Worm (Caenorhabditis elegans) whole organism, dauer: ENCODE measurements around the gene nhr-290.
"Not testable (repeated sequence)": the region's sequence is repeated elsewhere in the genome, so short reads cannot be mapped to it uniquely, and the experiment has no call there.

Experiments
- unc-62 ChIP-seq: sonication (generic microtip); optimal IDR thresholded peaks from 2 replicates; lab custom pipeline; 2017; ENCODE audit warnings: missing biosample characterization, missing genetic modification reagents, missing genetic modification characterization

The nhr-290 gene

DNA sequence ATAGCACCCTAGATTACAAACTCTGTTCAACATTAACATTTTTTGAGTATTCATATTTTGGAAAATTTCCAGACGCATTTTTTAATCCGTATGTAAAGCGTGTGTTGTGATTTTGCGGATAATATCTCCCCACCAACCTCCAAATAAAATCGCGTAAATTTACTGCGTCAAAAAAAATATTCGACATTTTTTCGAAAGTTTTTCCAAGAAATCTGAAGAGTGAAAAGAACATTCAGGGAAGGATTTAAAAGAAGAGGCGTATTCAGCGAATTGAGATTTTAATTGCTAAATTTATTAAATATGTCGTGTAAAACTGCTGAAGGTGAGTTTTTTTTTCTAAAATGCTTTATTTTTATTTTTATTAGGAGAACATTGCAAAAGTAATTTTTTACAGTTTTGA is at the start of gene nhr-290:
Gene nhr-290 (plus strand): TSS at position 301 of the 400 bp plus-strand sequence.
- no peak for TF ChIP-seq unc-62 (GFP tag; lab: Kevin White, UChicago)

DNA sequence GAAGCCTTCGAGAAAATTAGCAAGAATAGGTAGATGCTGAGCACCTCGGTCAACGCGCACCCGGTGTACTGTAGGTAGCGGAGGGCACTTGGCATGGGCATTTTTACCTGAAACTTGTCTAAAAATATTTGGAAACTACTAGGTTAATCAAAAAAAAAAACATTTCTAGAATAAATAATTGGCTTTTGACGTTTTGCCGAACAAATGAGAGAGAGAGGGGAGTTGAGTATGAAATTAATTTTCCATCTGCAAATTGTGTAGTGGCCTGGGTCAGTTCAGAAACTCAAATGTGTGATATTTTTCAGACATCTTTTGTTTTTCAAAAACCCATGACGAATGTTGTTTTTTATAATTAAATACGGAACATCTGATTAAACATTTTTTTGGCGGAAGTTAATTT is 37.7 kb upstream of the nhr-290 start, which contains the start of gene Y45G12C.10:
Gene Y45G12C.10 (minus strand): TSS at position 101 of the 400 bp plus-strand sequence.
- not testable (repeated sequence) for TF ChIP-seq unc-62 (GFP tag; lab: Kevin White, UChicago)

DNA sequence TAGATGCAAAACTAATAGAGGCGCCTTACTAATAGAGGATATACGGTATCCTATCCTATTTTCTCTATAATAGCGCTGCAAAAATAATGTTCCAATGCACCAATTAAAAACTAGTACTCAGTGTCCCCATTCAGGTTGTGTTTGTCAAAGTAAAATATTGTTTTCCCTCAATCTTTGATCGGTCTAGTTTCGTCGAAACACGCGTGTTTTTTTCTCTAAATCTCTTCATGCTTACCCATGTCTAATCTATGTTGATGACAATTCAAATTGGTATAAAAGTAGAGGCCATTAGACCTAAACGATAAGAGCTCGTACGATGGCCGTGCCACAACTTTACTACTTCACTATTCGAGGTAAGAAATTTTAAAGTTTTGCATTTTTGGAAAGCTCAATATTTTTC is 12.6 kb upstream of the nhr-290 start, which contains the start of gene gst-10:
Gene gst-10 (plus strand): TSS at position 301 of the 400 bp plus-strand sequence.
- not testable (repeated sequence) for TF ChIP-seq unc-62 (GFP tag; lab: Kevin White, UChicago)

DNA sequence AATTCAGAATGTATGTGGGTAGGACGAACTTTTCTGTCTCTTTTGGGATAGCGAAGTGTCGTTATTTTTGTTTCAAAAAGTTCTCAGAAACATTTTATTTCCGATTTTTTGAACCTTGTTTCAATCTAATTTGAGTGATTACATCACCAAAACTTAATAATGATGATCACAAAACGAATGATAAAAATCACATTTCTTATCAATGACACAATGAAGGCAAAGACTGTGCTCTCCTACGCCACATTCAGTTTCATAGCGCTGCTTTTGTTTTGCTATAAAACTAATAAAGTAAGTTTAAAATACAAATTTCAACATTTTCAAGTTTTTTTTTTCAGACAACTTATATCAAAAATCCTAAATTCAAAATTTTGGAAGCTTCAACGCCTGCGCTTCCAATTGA is 8.5 kb upstream of the nhr-290 start, which contains the start of gene Y45G12C.1:
Gene Y45G12C.1 (plus strand): TSS at position 159 of the 400 bp plus-strand sequence.
- TF ChIP-seq unc-62 (GFP tag; lab: Kevin White, UChicago) = no peak

DNA sequence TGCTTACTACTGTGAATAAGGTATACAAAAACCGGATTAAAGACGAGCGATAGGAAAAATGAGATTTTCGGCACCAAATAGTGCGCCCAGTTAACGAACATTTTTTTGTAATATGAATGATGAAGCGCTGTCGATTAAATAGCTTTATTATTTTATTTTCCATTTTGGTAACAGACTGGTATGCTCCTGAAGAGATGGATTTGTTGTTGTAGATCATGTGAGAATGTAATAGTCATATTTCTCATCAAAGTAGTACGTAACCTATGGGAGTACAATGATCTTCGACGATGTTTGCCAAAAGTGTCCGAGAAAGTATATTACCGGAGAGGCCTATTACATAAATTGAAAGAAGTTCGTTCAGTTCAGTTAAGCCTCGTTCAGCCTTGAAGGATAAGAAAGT is 3.3 kb upstream of the nhr-290 start, which contains the start of gene srj-19:
Gene srj-19 (minus strand): TSS at position 101 of the 400 bp plus-strand sequence.
- TF ChIP-seq unc-62 (GFP tag; lab: Kevin White, UChicago) = no peak

DNA sequence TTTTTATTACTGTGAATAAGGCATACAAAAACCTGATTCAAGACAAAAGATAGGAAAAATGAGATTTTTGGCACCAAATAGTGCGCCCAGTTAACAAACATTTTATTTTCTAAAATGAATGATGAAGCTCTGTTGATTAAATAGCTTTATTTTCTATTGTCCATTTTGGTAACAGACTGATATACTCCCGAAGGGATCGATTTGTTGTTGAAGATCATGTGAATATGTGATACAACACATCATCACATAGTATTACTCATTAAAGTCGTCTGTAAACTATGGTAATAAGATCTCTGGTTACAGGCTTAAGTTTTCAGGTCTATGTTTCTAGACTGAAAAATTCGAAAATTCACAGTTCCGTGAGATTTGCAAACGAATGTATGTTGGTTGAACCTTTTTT is 873 bp upstream of the nhr-290 start, which contains the start of gene srj-20:
Gene srj-20 (minus strand): TSS at position 101 of the 400 bp plus-strand sequence.
- no peak for TF ChIP-seq unc-62 (GFP tag; lab: Kevin White, UChicago)

DNA sequence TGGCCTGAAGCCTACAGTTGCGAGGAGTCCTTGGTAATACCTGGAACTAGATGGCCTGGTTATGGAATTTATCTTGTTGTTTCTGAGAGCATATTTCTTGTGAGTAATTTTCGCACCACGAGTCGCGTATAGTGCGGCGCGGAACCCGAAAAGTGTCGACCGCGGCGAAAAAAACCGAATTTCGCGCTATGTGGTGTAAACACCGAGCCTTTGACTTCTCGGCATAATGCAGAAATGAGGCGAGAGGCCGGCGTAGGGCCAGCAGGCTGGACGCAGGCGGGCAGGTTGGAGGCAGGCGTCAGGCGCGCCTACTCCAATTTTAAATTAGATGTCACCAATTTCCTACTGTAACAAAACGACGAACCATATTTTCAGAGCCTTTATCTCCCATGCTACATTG is 1.7 kb downstream of the nhr-290 start:
- no peak for TF ChIP-seq unc-62 (GFP tag; lab: Kevin White, UChicago)

DNA sequence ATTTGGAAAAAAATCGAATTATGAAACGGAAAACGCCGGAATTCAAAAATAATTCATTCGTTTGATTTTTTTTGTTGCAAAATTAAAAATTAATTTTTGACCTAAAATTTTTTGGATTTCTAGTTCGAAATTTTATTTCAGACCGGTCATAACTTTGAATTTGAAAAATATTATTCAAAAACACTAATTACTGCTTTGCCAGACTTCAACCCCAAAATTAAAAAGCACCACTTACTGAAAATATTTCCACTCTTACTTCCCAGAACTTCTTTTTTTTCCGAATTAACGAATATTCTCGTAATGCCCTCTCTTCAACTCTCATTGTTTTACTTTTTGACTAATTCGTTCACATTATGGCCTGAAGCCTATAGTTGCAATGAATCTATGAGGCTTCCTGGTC is 3.6 kb downstream of the nhr-290 start, which contains the start of gene srt-4:
Gene srt-4 (plus strand): TSS at position 301 of the 400 bp plus-strand sequence.
- TF ChIP-seq unc-62 (GFP tag; lab: Kevin White, UChicago) = no peak

DNA sequence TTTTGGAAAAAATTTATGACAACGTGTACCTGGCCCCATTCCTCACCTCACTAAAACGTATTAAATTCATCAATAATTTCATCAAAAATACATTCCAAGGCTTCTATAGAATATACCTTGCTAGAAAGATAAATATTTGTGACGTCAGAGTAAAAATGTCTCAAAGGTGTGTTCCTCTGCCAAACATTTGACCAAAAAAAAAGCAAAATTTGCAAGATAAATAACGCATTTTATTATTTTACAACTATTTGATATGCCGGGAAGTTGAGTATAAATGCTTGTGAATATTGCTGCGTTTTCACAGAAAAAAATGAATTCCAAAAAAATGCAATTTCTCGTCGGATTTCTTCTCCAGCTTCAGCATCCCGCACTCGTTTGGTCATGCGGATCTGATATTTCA is 6.6 kb downstream of the nhr-290 start, which contains the start of gene C29G2.3:
Gene C29G2.3 (plus strand): TSS at position 301 of the 400 bp plus-strand sequence.
- TF ChIP-seq unc-62 (GFP tag; lab: Kevin White, UChicago) = no peak

DNA sequence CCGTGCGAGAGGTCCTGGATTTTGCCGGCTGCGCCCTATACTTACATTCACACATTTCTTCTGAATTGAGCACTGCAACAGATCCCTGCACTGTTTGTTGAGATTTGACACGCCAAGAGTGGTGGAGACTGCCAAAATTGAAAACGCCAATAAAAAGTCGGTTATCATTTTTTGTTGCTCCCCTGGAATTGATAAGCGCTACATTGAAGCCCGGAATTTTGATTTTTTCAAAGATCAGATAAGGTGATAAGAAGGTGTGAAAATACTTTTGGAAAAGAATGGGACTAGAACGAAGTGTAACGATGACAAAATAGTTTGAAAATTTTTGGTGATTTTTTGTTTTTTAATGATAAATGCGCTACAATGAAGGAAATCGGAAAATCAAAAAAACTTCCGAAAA is 11.7 kb downstream of the nhr-290 start, which contains the start of gene C29G2.6:
Gene C29G2.6 (minus strand): TSS at position 182 of the 400 bp plus-strand sequence.
- no peak for TF ChIP-seq unc-62 (GFP tag; lab: Kevin White, UChicago)

DNA sequence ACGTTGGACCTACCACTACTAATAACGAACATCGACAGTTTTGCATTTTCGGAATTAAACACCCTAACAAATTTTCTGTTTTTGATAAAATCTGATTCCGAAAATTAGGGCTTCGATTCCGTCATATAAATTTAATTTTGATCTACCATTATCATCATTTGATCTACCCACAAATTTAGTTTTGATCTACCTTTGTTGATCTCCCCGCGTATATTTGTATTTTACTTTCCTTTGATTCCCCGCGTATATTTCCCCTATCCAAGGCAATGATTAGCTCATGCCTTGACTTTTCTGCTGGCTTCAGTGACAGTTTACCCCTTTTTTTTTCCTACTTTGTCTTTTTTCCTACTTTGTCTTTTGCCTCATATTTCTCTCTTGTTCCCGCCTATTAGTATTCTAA is 15.9 kb downstream of the nhr-290 start:
- TF ChIP-seq unc-62 (GFP tag; lab: Kevin White, UChicago) = no peak

DNA sequence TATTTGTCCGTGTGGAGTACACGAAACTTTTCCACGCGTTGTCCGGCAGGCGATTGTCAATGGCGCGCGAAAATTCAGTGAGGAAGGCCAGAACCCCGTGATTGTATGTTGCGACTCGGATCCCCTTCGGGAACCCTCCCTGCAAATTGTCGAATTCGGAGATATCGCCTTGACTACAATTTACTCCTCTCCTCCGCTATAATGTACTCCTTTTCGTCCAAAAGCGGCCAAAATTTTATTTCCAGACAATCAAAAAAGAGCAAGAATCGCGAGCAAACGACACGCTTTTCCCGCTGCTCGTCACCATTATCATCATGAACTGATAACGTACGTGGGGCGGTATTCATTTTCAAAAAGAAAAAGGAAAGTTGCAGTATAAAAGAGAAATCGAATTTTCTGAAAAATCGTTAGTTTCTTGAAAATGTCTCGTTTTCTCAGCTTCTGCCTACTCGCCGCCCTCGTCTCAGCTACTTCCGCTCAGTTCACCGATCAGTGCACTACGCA is 18.2 kb downstream of the nhr-290 start, which contains the start of gene irg-3:
Gene irg-3 (plus strand): TSS at position 419 of the 504 bp plus-strand sequence.
- TF ChIP-seq unc-62 (GFP tag; lab: Kevin White, UChicago) = no peak

DNA sequence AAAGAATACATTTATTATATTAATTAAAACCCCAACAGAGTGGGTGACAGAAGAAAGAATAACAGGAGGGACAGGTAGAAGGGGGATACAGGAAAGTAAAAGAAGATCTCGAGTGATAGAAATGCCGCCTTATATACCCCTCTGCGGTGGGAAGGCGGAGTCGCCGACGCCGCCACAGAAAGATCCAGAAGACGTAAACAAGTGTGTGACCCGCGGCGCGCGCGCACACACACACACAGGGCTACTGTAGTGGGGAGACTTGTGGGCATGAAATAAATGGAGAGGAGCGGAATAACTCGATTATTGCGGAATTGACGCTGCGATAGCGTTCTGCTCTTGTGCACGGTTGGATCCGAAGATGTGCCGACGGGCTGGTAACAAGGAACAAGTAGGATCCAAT is 21.7 kb downstream of the nhr-290 start:
- no peak for TF ChIP-seq unc-62 (GFP tag; lab: Kevin White, UChicago)

DNA sequence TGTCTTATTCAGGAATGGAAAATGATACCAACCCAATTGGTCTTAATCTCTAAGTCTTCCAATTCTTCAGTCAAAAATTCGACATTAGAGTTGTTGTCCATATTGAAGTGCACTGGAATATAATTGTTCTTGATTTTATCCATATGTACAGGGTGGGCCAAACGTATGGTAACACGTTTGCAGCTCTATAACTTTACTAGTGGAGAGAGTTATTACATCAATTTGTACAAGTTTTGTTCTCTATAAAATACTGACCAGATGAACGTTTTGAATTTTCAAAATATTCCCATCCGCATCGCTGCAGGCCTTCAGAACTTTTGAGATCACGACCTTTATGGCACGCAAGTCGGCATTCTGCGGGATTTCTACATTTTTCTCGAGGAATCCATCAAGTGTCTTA is 24.8 kb downstream of the nhr-290 start, which contains the start of gene F53E10.5:
Gene F53E10.5 (minus strand): TSS at position 101 of the 400 bp plus-strand sequence.
- not testable (repeated sequence) for TF ChIP-seq unc-62 (GFP tag; lab: Kevin White, UChicago)

DNA sequence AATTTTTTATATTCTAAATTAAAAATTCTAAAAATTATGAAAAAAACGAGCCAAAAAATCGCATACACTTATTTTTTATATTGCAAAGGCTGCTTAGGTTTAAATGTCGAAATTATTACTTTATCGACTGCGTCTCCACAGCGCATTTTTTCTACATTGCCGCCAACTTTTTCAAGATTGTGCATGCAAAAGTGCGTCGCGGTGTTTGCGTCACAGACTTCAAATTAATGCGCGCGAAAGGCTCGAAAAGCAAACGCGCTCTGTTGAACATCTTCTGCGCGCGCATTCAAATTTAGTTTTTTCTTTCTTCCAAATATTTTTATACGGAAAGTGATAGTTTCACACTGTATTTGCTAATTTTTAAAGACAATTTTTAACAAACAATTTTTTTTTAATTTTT is 26.6 kb downstream of the nhr-290 start:
- no peak for TF ChIP-seq unc-62 (GFP tag; lab: Kevin White, UChicago)

DNA sequence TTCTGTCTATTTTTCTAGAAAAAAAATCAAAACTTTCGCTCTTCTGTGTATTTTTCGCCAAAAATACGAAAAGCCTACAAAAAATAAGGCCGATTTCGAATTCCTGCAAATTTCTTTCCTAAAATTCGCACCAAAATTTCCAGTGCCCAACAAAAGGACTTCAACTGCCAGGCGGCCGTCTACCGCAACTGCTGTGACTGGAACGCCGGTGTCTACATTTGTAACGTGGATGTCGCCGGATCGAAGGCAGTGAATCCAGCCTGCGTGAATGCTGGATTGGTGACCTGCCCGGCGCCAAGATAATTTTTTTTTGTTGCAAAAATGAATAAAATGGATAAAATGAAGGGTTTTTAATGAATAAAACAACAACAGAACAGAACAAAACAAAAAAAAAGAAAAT is 27.8 kb downstream of the nhr-290 start:
- no peak for TF ChIP-seq unc-62 (GFP tag; lab: Kevin White, UChicago)

DNA sequence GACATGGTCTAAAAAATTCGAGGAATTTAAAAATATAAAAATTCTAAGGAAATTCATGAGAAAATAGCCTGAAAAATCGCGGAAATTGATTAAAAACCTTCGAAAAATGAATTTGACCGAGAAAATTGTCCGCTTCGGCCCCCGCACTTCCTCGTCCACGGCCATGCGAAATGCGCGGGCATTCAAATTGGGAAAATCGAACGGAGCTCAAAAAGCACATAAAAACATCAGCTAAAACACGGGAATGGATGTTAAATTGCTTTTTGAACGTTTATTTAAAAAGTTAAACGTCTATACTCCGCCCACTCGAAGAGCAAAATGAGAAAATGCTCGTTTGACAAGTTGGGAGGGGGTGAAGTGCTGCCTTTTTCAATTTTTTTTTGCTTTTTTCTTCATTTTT is 29.1 kb downstream of the nhr-290 start, which contains the start of gene F53E10.6:
Gene F53E10.6 (minus strand): TSS at position 8 of the 400 bp plus-strand sequence.
- TF ChIP-seq unc-62 (GFP tag; lab: Kevin White, UChicago) = no peak
